1 fruit fly cellular context compared by ENCODE assay signal in the genomic region with DNA sequence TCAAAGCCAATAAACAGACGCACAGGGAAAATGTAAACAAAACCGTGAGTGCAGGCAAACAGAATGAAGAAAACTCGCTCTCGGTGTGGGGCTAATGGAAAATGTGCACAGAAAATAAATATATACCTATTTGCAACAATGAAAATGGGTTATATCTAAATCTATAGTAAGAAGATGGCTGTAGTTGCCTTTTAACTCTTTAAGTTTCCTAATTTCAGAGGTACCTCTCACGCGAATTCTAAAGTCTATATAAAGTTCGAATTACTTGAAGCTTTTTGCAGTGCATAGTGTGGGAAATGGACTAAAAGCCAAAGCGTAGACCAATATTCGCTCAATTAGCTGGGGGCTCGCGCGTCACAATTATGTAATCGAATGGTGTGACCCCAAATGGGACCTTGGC.
TF ChIP-seq lines count a peak whose summit lies in the region.

No protein-coding gene starts in this region.

TF ChIP-seq in whole organism, embryonic, 481 proteins besides CTCF, POLR2A, EP300 and RAD21 (continued from another document):
- peak; percentile 55 for TF ChIP-seq HLH54F (GFP tag; optimal IDR thresholded peaks at IDR 0.05; lab: Kevin White, UChicago)
- TF ChIP-seq CG16813 (GFP tag; IDR thresholded peaks at IDR 0.05; lab: Robert Waterston, UW; ENCODE audit: partially characterized antibody), result no peak
- peak; percentile 75 for TF ChIP-seq Mes4 (GFP tag; optimal IDR thresholded peaks at IDR 0.05; lab: Kevin White, UChicago)
- peak; percentile 84 for TF ChIP-seq CG17328 (GFP tag; IDR thresholded peaks at IDR 0.05; lab: Robert Waterston, UW)
- peak; percentile 72 for TF ChIP-seq bab2 (GFP tag; optimal IDR thresholded peaks at IDR 0.05; lab: Kevin White, UChicago)
- peak; percentile 59 for TF ChIP-seq tup (GFP tag; optimal IDR thresholded peaks at IDR 0.05; lab: Kevin White, UChicago)
- TF ChIP-seq Antp (GFP tag; optimal IDR thresholded peaks at IDR 0.05; lab: Kevin White, UChicago), result peak; percentile 70
- no peak for TF ChIP-seq CG15479 (GFP tag; optimal IDR thresholded peaks at IDR 0.05; lab: Kevin White, UChicago)
- peak; percentile 73 for TF ChIP-seq H2.0 (GFP tag; IDR thresholded peaks at IDR 0.05; lab: Robert Waterston, UW)
- TF ChIP-seq fd102C (GFP tag; optimal IDR thresholded peaks at IDR 0.05; lab: Kevin White, UChicago), result no peak
- no peak for TF ChIP-seq unc-4 (GFP tag; IDR thresholded peaks at IDR 0.05; lab: Robert Waterston, UW; ENCODE audit: partially characterized antibody)
- no peak for TF ChIP-seq abd-A (tag; optimal IDR thresholded peaks at IDR 0.05; lab: Kevin White, UChicago)
- peak; percentile 34 for TF ChIP-seq CG6854 (GFP tag; optimal IDR thresholded peaks at IDR 0.05; lab: Kevin White, UChicago)
- peak; percentile 84 for TF ChIP-seq CG10959 (GFP tag; IDR thresholded peaks at IDR 0.05; lab: Robert Waterston, UW)
- 0 out of 3 replicates have a peak, but pooled peaks have one; percentile 18 for TF ChIP-seq z (GFP tag; IDR thresholded peaks at IDR 0.05; lab: Robert Waterston, UW)
- TF ChIP-seq dati (GFP tag; IDR thresholded peaks at IDR 0.05; lab: Robert Waterston, UW), result peak; percentile 57; the same call in 1 of the 2 replicates
- peak; percentile 43 for TF ChIP-seq Mad (GFP tag; optimal IDR thresholded peaks at IDR 0.05; lab: Kevin White, UChicago)
- peak; percentile 23 for TF ChIP-seq Bteb2 (GFP tag; optimal IDR thresholded peaks at IDR 0.05; lab: Kevin White, UChicago)
- TF ChIP-seq Hr78 (GFP tag; optimal IDR thresholded peaks at IDR 0.05; lab: Kevin White, UChicago), result peak in 1 of 2 experiments; percentile 58
- TF ChIP-seq CG10431 (GFP tag; optimal IDR thresholded peaks at IDR 0.05; lab: Kevin White, UChicago), result peak; percentile 47
- TF ChIP-seq NK7.1 (GFP tag; optimal IDR thresholded peaks at IDR 0.05; lab: Kevin White, UChicago), result peak; percentile 51
- TF ChIP-seq CG31441 (GFP tag; IDR thresholded peaks at IDR 0.05; lab: Robert Waterston, UW), result peak; percentile 90
- peak; percentile 80 for TF ChIP-seq CG30403 (GFP tag; optimal IDR thresholded peaks at IDR 0.05; lab: Kevin White, UChicago)
- TF ChIP-seq CG17912 (GFP tag; optimal IDR thresholded peaks at IDR 0.05; lab: Kevin White, UChicago), result no peak
- TF ChIP-seq crp (GFP tag; optimal IDR thresholded peaks at IDR 0.05; lab: Kevin White, UChicago), result peak in 1 of 2 experiments; percentile 17
- TF ChIP-seq CG17359 (tag; optimal IDR thresholded peaks at IDR 0.05; lab: Kevin White, UChicago), result peak; percentile 90
- TF ChIP-seq Sox102F (GFP tag; optimal IDR thresholded peaks at IDR 0.05; lab: Kevin White, UChicago), result peak; percentile 91
- TF ChIP-seq CG13775 (GFP tag; optimal IDR thresholded peaks at IDR 0.05; lab: Kevin White, UChicago), result peak; percentile 71
- peak; percentile 35 for TF ChIP-seq CG30020 (tag; optimal IDR thresholded peaks at IDR 0.05; lab: Kevin White, UChicago)
- TF ChIP-seq CG4854 (GFP tag; optimal IDR thresholded peaks at IDR 0.05; lab: Kevin White, UChicago), result peak; percentile 25
- TF ChIP-seq ERR (GFP tag; optimal IDR thresholded peaks at IDR 0.05; lab: Kevin White, UChicago), result peak; percentile 58
- peak; percentile 73 for TF ChIP-seq Abd-B (GFP tag; optimal IDR thresholded peaks at IDR 0.05; lab: Kevin White, UChicago)
- TF ChIP-seq CG12236 (GFP tag; optimal IDR thresholded peaks at IDR 0.05; lab: Kevin White, UChicago), result peak; percentile 68
- peak; percentile 76 for TF ChIP-seq CG1602 (GFP tag; optimal IDR thresholded peaks at IDR 0.05; lab: Kevin White, UChicago)
- TF ChIP-seq Pdp1 (GFP tag; optimal IDR thresholded peaks at IDR 0.05; lab: Kevin White, UChicago), result peak; percentile 73 to 81
- peak; percentile 42 for TF ChIP-seq gro (GFP tag; optimal IDR thresholded peaks at IDR 0.05; lab: Kevin White, UChicago)
- TF ChIP-seq unpg (GFP tag; optimal IDR thresholded peaks at IDR 0.05; lab: Kevin White, UChicago), result peak; percentile 89
- peak; percentile 79 for TF ChIP-seq slbo (GFP tag; IDR thresholded peaks at IDR 0.05; lab: Robert Waterston, UW)
- peak; percentile 58 for TF ChIP-seq caup (GFP tag; optimal IDR thresholded peaks at IDR 0.05; lab: Kevin White, UChicago; ENCODE audit: severe bottlenecking)
- TF ChIP-seq Mrtf (GFP tag; IDR thresholded peaks at IDR 0.05; lab: Robert Waterston, UW), result peak; percentile 69; the same call in 1 of the 3 replicates
- TF ChIP-seq Lim3 (GFP tag; IDR thresholded peaks at IDR 0.05; lab: Robert Waterston, UW), result no peak
- TF ChIP-seq trh (GFP tag; optimal IDR thresholded peaks at IDR 0.05; lab: Kevin White, UChicago), result peak; percentile 53
- TF ChIP-seq wor (GFP tag; IDR thresholded peaks at IDR 0.05; lab: Robert Waterston, UW), result peak; percentile 76
- TF ChIP-seq CG8388 (GFP tag; optimal IDR thresholded peaks at IDR 0.05; lab: Kevin White, UChicago), result peak; percentile 82
- TF ChIP-seq Hr39 (optimal IDR thresholded peaks at IDR 0.05; lab: Kevin White, UChicago), result no peak
- peak; percentile 47 for TF ChIP-seq CG12299 (tag; optimal IDR thresholded peaks at IDR 0.05; lab: Kevin White, UChicago)
- TF ChIP-seq vvl (GFP tag; IDR thresholded peaks at IDR 0.05; lab: Robert Waterston, UW), result peak; percentile 86
- peak; percentile 89 for TF ChIP-seq CG11504 (tag; optimal IDR thresholded peaks at IDR 0.05; lab: Kevin White, UChicago)
- no peak for TF ChIP-seq tna (GFP tag; IDR thresholded peaks at IDR 0.05; lab: Robert Waterston, UW; ENCODE audit: partially characterized antibody)
- TF ChIP-seq CG4328 (GFP tag; optimal IDR thresholded peaks at IDR 0.05; lab: Kevin White, UChicago), result peak; percentile 31
- TF ChIP-seq pb (GFP tag; optimal IDR thresholded peaks at IDR 0.05; lab: Kevin White, UChicago), result peak; percentile 27
- peak; percentile 45 for TF ChIP-seq repo (GFP tag; optimal IDR thresholded peaks at IDR 0.05; lab: Kevin White, UChicago)
- peak; percentile 67 for TF ChIP-seq CHES-1-like (GFP tag; optimal IDR thresholded peaks at IDR 0.05; lab: Kevin White, UChicago)
- TF ChIP-seq H15 (GFP tag; IDR thresholded peaks at IDR 0.05; lab: Robert Waterston, UW), result peak; percentile 78
- peak; percentile 63; the same call in 2 of the 3 replicates for TF ChIP-seq jigr1 (GFP tag; IDR thresholded peaks at IDR 0.05; lab: Robert Waterston, UW)
- no peak for TF ChIP-seq br (optimal IDR thresholded peaks at IDR 0.05; lab: Kevin White, UChicago)
- peak; percentile 79 for TF ChIP-seq sob (GFP tag; IDR thresholded peaks at IDR 0.05; lab: Robert Waterston, UW)
- TF ChIP-seq pfk (GFP tag; optimal IDR thresholded peaks at IDR 0.05; lab: Kevin White, UChicago), result no peak
